Fruit fly (Drosophila melanogaster): ENCODE results near the gene CG15423.
A peak's percentile ranks its signal among the peaks of the same experiment; 100 is the strongest.

- TF ChIP-seq Lpt (GFP tag; optimal IDR thresholded peaks at IDR 0.05), result no peak
- TF ChIP-seq CG16779 (tag; optimal IDR thresholded peaks at IDR 0.05), result no peak
- TF ChIP-seq svp (GFP tag), result peak; percentile 31
- no peak for TF ChIP-seq CG1621 (tag; optimal IDR thresholded peaks at IDR 0.05)
- TF ChIP-seq topi (GFP tag; optimal IDR thresholded peaks at IDR 0.05), result no peak
- TF ChIP-seq achi (GFP tag; optimal IDR thresholded peaks at IDR 0.05), result no peak
- TF ChIP-seq cyc (GFP tag; optimal IDR thresholded peaks at IDR 0.05), result no peak
- TF ChIP-seq CG11902 (GFP tag; optimal IDR thresholded peaks at IDR 0.05), result no peak
- no peak for TF ChIP-seq Hr38 (GFP tag; optimal IDR thresholded peaks at IDR 0.05)
- TF ChIP-seq salr (GFP tag; optimal IDR thresholded peaks at IDR 0.05), result no peak
- no peak for TF ChIP-seq CG4318 (GFP tag; optimal IDR thresholded peaks at IDR 0.05)
Measured at dm6 chr2L:4021608-4022342, 15.9 kb downstream of the CG15423 start.

Measured in whole organism, prepupa.